Fruit fly (Drosophila melanogaster): ENCODE measurements around the gene Naa40.

Gene Naa40

DNA sequence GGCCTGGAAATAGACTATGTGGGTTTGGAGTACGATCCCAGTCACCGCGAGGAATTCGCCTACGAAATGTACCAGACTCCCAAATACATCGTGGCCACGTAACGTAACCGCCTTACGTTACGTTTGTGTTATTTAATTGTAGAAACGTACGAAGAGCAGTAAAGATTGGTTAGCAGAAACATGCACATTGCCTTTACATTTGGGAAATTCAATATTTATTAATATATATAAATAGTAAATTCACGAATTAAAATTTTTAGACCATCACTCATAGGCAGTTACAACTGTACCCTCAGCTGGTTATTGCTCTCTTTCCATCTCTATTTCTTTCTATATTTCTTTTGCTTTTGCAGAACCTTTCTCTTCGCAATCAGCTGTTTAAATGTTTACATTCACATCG lies 13.1 kb upstream of the Naa40 start, which contains the start of gene Gnpnat (continued):
- TF ChIP-seq CG2199 (GFP tag; IDR thresholded peaks at IDR 0.05), result no peak
- TF ChIP-seq CG10274 (GFP tag; optimal IDR thresholded peaks at IDR 0.05), result no peak
- TF ChIP-seq crp (GFP tag; optimal IDR thresholded peaks at IDR 0.05), result peak in 1 of 2 experiments; percentile 66
- peak; percentile 12 for TF ChIP-seq jumu (GFP tag; optimal IDR thresholded peaks at IDR 0.05)
- no peak for TF ChIP-seq Dip2 (GFP tag; IDR thresholded peaks at IDR 0.05)
- peak; percentile 22 for TF ChIP-seq ewg (GFP tag; optimal IDR thresholded peaks at IDR 0.05)
- peak; percentile 60 for TF ChIP-seq CG9727 (GFP tag; optimal IDR thresholded peaks at IDR 0.05)
- no peak for TF ChIP-seq Hsf (GFP tag; optimal IDR thresholded peaks at IDR 0.05)
- no peak for TF ChIP-seq CG11456 (GFP tag; IDR thresholded peaks at IDR 0.05)
- peak; percentile 52 for TF ChIP-seq CG13775 (GFP tag; optimal IDR thresholded peaks at IDR 0.05)
- peak; percentile 24 for TF ChIP-seq MTF-1 (GFP tag; optimal IDR thresholded peaks at IDR 0.05; ENCODE audit: borderline replicate concordance)
- TF ChIP-seq cwo (GFP tag; optimal IDR thresholded peaks at IDR 0.05), result peak; percentile 36
- TF ChIP-seq Bdp1 (GFP tag; optimal IDR thresholded peaks at IDR 0.05), result no peak
- TF ChIP-seq CrebB (tag; optimal IDR thresholded peaks at IDR 0.05), result peak; percentile 5
- no peak for TF ChIP-seq CG11504 (tag; optimal IDR thresholded peaks at IDR 0.05)
- TF ChIP-seq CG15073 (GFP tag; optimal IDR thresholded peaks at IDR 0.05), result no peak
- TF ChIP-seq CG30403 (GFP tag; optimal IDR thresholded peaks at IDR 0.05), result peak; percentile 64
- TF ChIP-seq Gsc (GFP tag; IDR thresholded peaks at IDR 0.05), result no peak
- TF ChIP-seq CG43689 (GFP tag; IDR thresholded peaks at IDR 0.05), result no peak
- TF ChIP-seq CG3065 (GFP tag; optimal IDR thresholded peaks at IDR 0.05), result no peak
- TF ChIP-seq Gug (GFP tag; IDR thresholded peaks at IDR 0.05), result no peak
- no peak for TF ChIP-seq CG12236 (GFP tag; optimal IDR thresholded peaks at IDR 0.05)
- no peak for TF ChIP-seq CG12071 (GFP tag; optimal IDR thresholded peaks at IDR 0.05)
- TF ChIP-seq kni (GFP tag; optimal IDR thresholded peaks at IDR 0.05), result no peak
- TF ChIP-seq Mes4 (GFP tag; optimal IDR thresholded peaks at IDR 0.05), result no peak
- no peak for TF ChIP-seq p53 (GFP tag; optimal IDR thresholded peaks at IDR 0.05)
- TF ChIP-seq ham (GFP tag; IDR thresholded peaks at IDR 0.05), result no peak
- TF ChIP-seq chif (GFP tag; optimal IDR thresholded peaks at IDR 0.05), result no peak
- TF ChIP-seq CG34376 (GFP tag; optimal IDR thresholded peaks at IDR 0.05), result no peak
- no peak for TF ChIP-seq chinmo (GFP tag; IDR thresholded peaks at IDR 0.05; ENCODE audit: partially characterized antibody)
- no peak for TF ChIP-seq Aef1 (GFP tag; IDR thresholded peaks at IDR 0.05)
- TF ChIP-seq BtbVII (GFP tag; optimal IDR thresholded peaks at IDR 0.05), result peak; percentile 50
- no peak for TF ChIP-seq CG5180 (GFP tag; optimal IDR thresholded peaks at IDR 0.05)
- TF ChIP-seq CG3163 (GFP tag; optimal IDR thresholded peaks at IDR 0.05), result no peak
- no peak for TF ChIP-seq GATAe (GFP tag; conservative IDR thresholded peaks at IDR 0.05)
- no peak for TF ChIP-seq CG17361 (GFP tag; IDR thresholded peaks at IDR 0.05)
- no peak for TF ChIP-seq Atf6 (GFP tag; IDR thresholded peaks at IDR 0.05)
- TF ChIP-seq org-1 (GFP tag; optimal IDR thresholded peaks at IDR 0.05), result peak; percentile 56
- TF ChIP-seq pfk (GFP tag; optimal IDR thresholded peaks at IDR 0.05), result no peak
- TF ChIP-seq NK7.1 (GFP tag; optimal IDR thresholded peaks at IDR 0.05), result no peak
- TF ChIP-seq Oaz (GFP tag; IDR thresholded peaks at IDR 0.05), result no peak
- peak; percentile 61 for TF ChIP-seq CG6813 (GFP tag; optimal IDR thresholded peaks at IDR 0.05)
- peak; percentile 4 for TF ChIP-seq CG12942 (GFP tag; optimal IDR thresholded peaks at IDR 0.05)
- no peak for TF ChIP-seq CG10366 (GFP tag; IDR thresholded peaks at IDR 0.05)
- TF ChIP-seq CTCF (GFP tag; optimal IDR thresholded peaks at IDR 0.05), result no peak
- no peak for TF ChIP-seq lov (optimal IDR thresholded peaks at IDR 0.05)
- no peak for TF ChIP-seq lov (GFP tag; IDR thresholded peaks at IDR 0.05)
- no peak for TF ChIP-seq CG3847 (GFP tag; IDR thresholded peaks at IDR 0.05)
- no peak for TF ChIP-seq eve (GFP tag; optimal IDR thresholded peaks at IDR 0.05)
- TF ChIP-seq CG2712 (tag; optimal IDR thresholded peaks at IDR 0.05), result peak; percentile 69
- no peak for TF ChIP-seq CG14667 (GFP tag; IDR thresholded peaks at IDR 0.05)
- no peak for TF ChIP-seq CG15479 (GFP tag; optimal IDR thresholded peaks at IDR 0.05)
- TF ChIP-seq CG16815 (GFP tag; optimal IDR thresholded peaks at IDR 0.05), result peak; percentile 48
